Worm (Caenorhabditis elegans): ENCODE measurements around the gene F54H12.7.

DNA sequence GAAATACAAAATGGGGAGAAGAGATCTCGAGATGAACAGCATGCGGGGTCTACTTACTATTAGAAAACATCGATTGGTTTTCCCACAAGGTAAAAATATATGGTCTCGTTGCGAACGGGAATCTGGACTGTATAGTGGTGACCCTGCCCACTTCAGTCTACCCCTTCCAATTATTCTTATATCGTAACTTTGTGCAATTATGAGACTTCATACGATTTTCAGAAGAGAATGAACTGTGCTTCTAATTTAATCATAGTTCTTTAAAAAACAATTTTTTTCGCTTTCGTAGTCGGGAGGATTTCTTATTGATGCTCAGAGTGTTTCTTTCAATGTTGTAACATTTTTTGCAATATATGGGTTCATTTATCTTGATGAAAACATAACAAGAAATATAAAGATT is 2.9 kb downstream of the F54H12.7 start, which contains the start of gene F54H12.5:
- TF ChIP-seq ama-1 (optimal IDR thresholded peaks at IDR 0.05) (no peak), ceh-32 (tag; optimal IDR thresholded peaks at IDR 0.05; ENCODE audit: poor library complexity) (no peak), aha-1 (tag) (no peak), unc-130 (GFP tag; optimal IDR thresholded peaks at IDR 0.05) (no peak), unc-39 (tag; optimal IDR thresholded peaks at IDR 0.05) (no peak), nhr-25 (tag; optimal IDR thresholded peaks at IDR 0.05; ENCODE audit: borderline replicate concordance, insufficient read depth) (no peak)

Measured in whole organism, L4 larva.